Worm (Caenorhabditis elegans): ENCODE results near the gene cylc-1.
"Not testable (repeated sequence)": the region's sequence is repeated elsewhere in the genome, so short reads cannot be mapped to it uniquely, and the experiment has no call there.

DNA sequence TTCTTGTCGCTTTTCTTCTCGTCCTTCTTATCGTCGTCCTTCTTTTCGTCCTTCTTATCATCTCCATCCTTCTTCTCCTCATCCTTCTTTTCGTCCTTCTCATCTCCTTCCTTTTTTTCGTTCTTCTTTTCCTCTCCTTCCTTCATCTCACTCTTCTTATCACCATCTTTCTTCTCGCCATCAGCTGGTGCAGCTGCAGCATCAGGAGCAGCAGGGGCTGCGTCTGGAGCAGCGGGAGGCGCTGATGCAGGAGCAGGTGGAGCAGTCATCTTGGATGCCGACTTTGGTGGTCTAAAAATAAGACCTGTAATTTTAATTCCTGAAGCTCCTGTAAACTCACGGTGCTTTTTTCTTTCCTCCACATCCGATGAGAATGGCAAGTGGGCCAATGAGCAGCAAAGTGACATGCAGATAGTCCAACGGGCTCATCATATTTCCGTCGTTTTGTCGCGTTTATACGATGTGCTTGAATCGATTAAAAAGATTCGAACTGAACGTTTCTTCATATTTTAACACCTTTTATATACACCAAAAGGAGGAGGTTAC, at the start of gene cylc-1:
- TF ChIP-seq ZK546.5 (tag; optimal IDR thresholded peaks at IDR 0.05); lin-29 (GFP tag; IDR thresholded peaks at IDR 0.05); skn-1 (tag; optimal IDR thresholded peaks at IDR 0.05); T20F7.1 (GFP tag; optimal IDR thresholded peaks at IDR 0.05); spr-3 (GFP tag; optimal IDR thresholded peaks at IDR 0.05); jun-1 (tag; optimal IDR thresholded peaks at IDR 0.05): not testable (repeated sequence)

Measured in whole organism, L4 larva.